Worm (Caenorhabditis elegans): ENCODE measurements around the gene dlc-3.
"Not testable (repeated sequence)": the region's sequence is repeated elsewhere in the genome, so short reads cannot be mapped to it uniquely, and the experiment has no call there.

dlc-3 gene

ce11 chrIV:16411713-16412112 lies 20.3 kb upstream of the dlc-3 start, which contains the start of gene Y65A5A.2:
TSS of gene Y65A5A.2 (plus strand) at chrIV:16412020.
- TF ChIP-seq unc-62 (GFP tag; optimal IDR thresholded peaks at IDR 0.05), result no peak

- no peak for TF ChIP-seq unc-62 (GFP tag; optimal IDR thresholded peaks at IDR 0.05)
Observed at ce11 chrIV:16415100-16415973, 16.7 kb upstream of the dlc-3 start.

ce11 chrIV:16421903-16422557 lies 10.0 kb upstream of the dlc-3 start:
- no peak for TF ChIP-seq unc-62 (GFP tag; optimal IDR thresholded peaks at IDR 0.05)

- not testable (repeated sequence) for TF ChIP-seq unc-62 (GFP tag; optimal IDR thresholded peaks at IDR 0.05)
Observed at ce11 chrIV:16424337-16424736, 7.7 kb upstream of the dlc-3 start, which contains the start of gene Y10G11A.1. TSS of gene Y10G11A.1 (plus strand) at chrIV:16424637.

ce11 chrIV:16442963-16443362 lies 10.9 kb downstream of the dlc-3 start, which contains the start of gene dlc-4:
TSS of gene dlc-4 (plus strand) at chrIV:16443263.
- no peak for TF ChIP-seq unc-62 (GFP tag; optimal IDR thresholded peaks at IDR 0.05)

ce11 chrIV:16446664-16447063 lies 14.6 kb downstream of the dlc-3 start:
- no peak for TF ChIP-seq unc-62 (GFP tag; optimal IDR thresholded peaks at IDR 0.05)

- not testable (repeated sequence) for TF ChIP-seq unc-62 (GFP tag; optimal IDR thresholded peaks at IDR 0.05)
Observed at ce11 chrIV:16470888-16471287, 38.9 kb downstream of the dlc-3 start, which contains the start of gene VY10G11R.1. TSS of gene VY10G11R.1 (minus strand) at chrIV:16470988.

ce11 chrIV:16471569-16471968 lies 39.5 kb downstream of the dlc-3 start:
- TF ChIP-seq unc-62 (GFP tag; optimal IDR thresholded peaks at IDR 0.05), result no peak

ce11 chrIV:16476081-16476480 lies 44.1 kb downstream of the dlc-3 start:
- no peak for TF ChIP-seq unc-62 (GFP tag; optimal IDR thresholded peaks at IDR 0.05)

- no peak for TF ChIP-seq unc-62 (GFP tag; optimal IDR thresholded peaks at IDR 0.05)
Observed at ce11 chrIV:16477169-16477568, 45.1 kb downstream of the dlc-3 start, which contains the start of gene Y51H4A.1. TSS of gene Y51H4A.1 (minus strand) at chrIV:16477295.

- TF ChIP-seq unc-62 (GFP tag; optimal IDR thresholded peaks at IDR 0.05), result not testable (repeated sequence)
Observed at ce11 chrIV:16480888-16481287, 48.9 kb downstream of the dlc-3 start, which contains the start of gene Y51H4A.938. TSS of gene Y51H4A.938 (plus strand) at chrIV:16481188.

- TF ChIP-seq unc-62 (GFP tag; optimal IDR thresholded peaks at IDR 0.05), result no peak
Observed at ce11 chrIV:16482790-16483189, 50.8 kb downstream of the dlc-3 start.

ce11 chrIV:16483273-16484204 lies 51.5 kb downstream of the dlc-3 start:
- TF ChIP-seq unc-62 (GFP tag; optimal IDR thresholded peaks at IDR 0.05), result no peak
